Worm (Caenorhabditis elegans) whole organism, dauer: ENCODE data around the gene coa-3.

Experiments used
- unc-62 ChIP-seq: sonication (generic microtip); optimal IDR thresholded peaks from 2 replicates; lab custom pipeline; 2017; ENCODE audit warnings: missing biosample characterization, missing genetic modification reagents, missing genetic modification characterization

Gene coa-3

ce11 chrII:4602533-4602932 lies at the start of gene coa-3:
TSS of gene coa-3 (minus strand) at chrII:4602633.
- no peak for TF ChIP-seq unc-62

- no peak for TF ChIP-seq unc-62
Observed at ce11 chrII:4650072-4650471, 47.6 kb upstream of the coa-3 start.

ce11 chrII:4648785-4649184 lies 46.4 kb upstream of the coa-3 start, which contains the start of gene lgc-27:
TSS of gene lgc-27 (plus strand) at chrII:4649085.
- TF ChIP-seq unc-62: no peak

ce11 chrII:4640748-4641147 lies 38.3 kb upstream of the coa-3 start:
- no peak for TF ChIP-seq unc-62

ce11 chrII:4638891-4639290 lies 36.5 kb upstream of the coa-3 start:
- TF ChIP-seq unc-62: no peak

- no peak for TF ChIP-seq unc-62
Observed at ce11 chrII:4638241-4638640, 35.8 kb upstream of the coa-3 start, which contains the start of gene che-10. TSS of gene che-10 (minus strand) at chrII:4638341.

- no peak for TF ChIP-seq unc-62
Observed at ce11 chrII:4631479-4631878, 29.0 kb upstream of the coa-3 start.

ce11 chrII:4626606-4627005 lies 24.2 kb upstream of the coa-3 start, which contains the start of gene F35D11.1:
TSS of gene F35D11.1 (plus strand) at chrII:4626906.
- no peak for TF ChIP-seq unc-62

ce11 chrII:4621650-4622049 lies 19.2 kb upstream of the coa-3 start, which contains the start of gene clec-139:
TSS of gene clec-139 (minus strand) at chrII:4621750.
- no peak for TF ChIP-seq unc-62

- TF ChIP-seq unc-62: no peak
Observed at ce11 chrII:4619700-4620099, 17.3 kb upstream of the coa-3 start, which contains the start of gene clec-138. TSS of gene clec-138 (minus strand) at chrII:4619800.

- no peak for TF ChIP-seq unc-62
Observed at ce11 chrII:4617990-4618389, 15.6 kb upstream of the coa-3 start, which contains the start of gene clec-137. TSS of gene clec-137 (minus strand) at chrII:4618090.

ce11 chrII:4616443-4616842 lies 14.0 kb upstream of the coa-3 start, which contains the start of gene clec-136:
TSS of gene clec-136 (minus strand) at chrII:4616543.
- no peak for TF ChIP-seq unc-62

ce11 chrII:4612694-4613093 lies 10.3 kb upstream of the coa-3 start, which contains the start of gene pqn-35:
TSS of gene pqn-35 (plus strand) at chrII:4612994.
- no peak for TF ChIP-seq unc-62

ce11 chrII:4608073-4608472 lies 5.6 kb upstream of the coa-3 start, which contains the start of gene F35D11.3:
TSS of gene F35D11.3 (plus strand) at chrII:4608372.
- TF ChIP-seq unc-62: no peak

- TF ChIP-seq unc-62: no peak
Observed at ce11 chrII:4606687-4607297, 4.4 kb upstream of the coa-3 start.

- TF ChIP-seq unc-62: no peak
Observed at ce11 chrII:4604680-4605079, 2.2 kb upstream of the coa-3 start.

ce11 chrII:4604149-4604548 lies 1.7 kb upstream of the coa-3 start:
- no peak for TF ChIP-seq unc-62

- TF ChIP-seq unc-62: no peak
Observed at ce11 chrII:4603035-4603434, 602 bp upstream of the coa-3 start, which contains the start of gene F35D11.4. TSS of gene F35D11.4 (plus strand) at chrII:4603427.
